Worm (Caenorhabditis elegans) whole organism, L4/young adult: Measurements from ENCODE around the gene srw-13.
"Not testable (repeated sequence)": the region's sequence is repeated elsewhere in the genome, so short reads cannot be mapped to it uniquely, and the experiment has no call there.

Source experiments
- W03F9.2 ChIP-seq: fragments of 150-350 bp; optimal IDR thresholded peaks from 2 replicates; lab custom pipeline; 2014; ENCODE audit warnings: missing biosample characterization, missing genetic modification characterization
- dao-5 ChIP-seq: sonication (generic microtip); optimal IDR thresholded peaks from 2 replicates; lab custom pipeline; 2016; ENCODE audit warnings: missing genotype, missing genetic modification characterization, moderate library complexity, missing compliant biosample characterization
- him-1 ChIP-seq: sonication (generic microtip); optimal IDR thresholded peaks from 2 replicates; lab custom pipeline; 2016; ENCODE audit warnings: missing genotype, missing genetic modification reagents, missing genetic modification characterization, missing compliant biosample characterization

DNA sequence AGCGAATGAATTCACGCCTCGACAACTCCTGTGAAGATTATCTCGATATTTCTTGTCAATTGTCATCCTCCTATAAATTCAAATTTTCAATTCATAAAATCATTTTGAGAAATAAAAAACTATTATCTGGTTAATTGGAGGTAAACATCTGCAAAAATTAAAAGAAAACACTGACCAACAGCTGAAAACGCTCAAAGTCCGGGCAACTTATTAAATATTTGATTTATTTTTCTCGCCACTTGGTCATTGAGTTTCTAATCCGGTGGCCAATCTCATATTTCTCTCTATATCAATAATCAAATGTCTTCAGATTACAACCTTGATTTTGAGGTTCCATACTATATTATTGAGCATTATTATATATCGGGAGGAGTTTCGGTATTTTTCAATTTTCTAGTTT, 20.4 kb upstream of the srw-13 start, which contains the start of gene sri-24:
- TF ChIP-seq dao-5, him-1, W03F9.2 (tag; lab: Kevin White, UChicago): not testable (repeated sequence)
